Fruit fly (Drosophila melanogaster) ovary, adult (tissue): ENCODE data around the gene CAH9.

Source experiments
- CG17801 ChIP-seq: fragments of 200-800 bp; optimal IDR thresholded peaks from 2 replicates; lab custom pipeline; 2019; ENCODE audit warnings: missing biosample characterization, mild to moderate bottlenecking, missing genetic modification characterization, moderate library complexity; ENCODE audit not compliant: partially characterized antibody

Gene CAH9

DNA sequence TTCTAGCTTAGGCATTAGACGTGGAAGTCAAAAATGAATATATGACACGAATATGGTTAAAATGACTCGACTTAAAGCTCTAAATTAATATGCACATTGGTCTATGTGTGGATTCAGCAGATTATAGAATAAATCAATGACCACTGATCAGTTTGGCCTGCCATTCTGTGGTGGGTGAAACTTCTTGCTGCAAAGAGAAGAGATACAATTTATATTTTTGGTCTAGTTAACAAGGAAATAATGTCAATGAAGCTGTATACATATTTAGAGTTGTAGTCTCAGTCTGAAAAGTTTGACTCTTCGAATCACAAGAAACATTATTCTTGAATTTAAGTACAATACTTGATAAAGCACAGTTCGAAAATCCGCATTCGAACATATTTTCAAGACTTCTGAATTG lies 40.8 kb downstream of the CAH9 start, which contains the start of gene CG43935:
Gene CG43935, plus strand, starts transcription at position 301 of the 400 bp plus-strand sequence.
- no peak for TF ChIP-seq CG17801

DNA sequence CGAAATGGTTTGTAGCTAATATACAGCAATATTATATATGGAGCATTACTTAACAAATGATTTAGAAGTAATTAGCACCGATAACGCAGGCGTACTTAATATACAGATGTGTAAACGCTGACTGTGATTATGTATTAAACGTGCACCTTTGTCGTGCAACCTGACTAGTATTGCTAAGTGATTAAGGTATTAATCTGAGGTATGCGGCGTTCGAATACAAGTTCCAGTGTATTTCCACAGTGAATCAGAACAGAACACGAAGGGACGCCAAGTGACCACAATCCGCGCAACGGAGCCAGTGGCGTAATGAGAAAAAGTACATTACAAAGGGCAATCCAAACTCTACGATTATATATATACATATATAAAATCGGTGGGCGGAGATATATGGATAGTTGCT lies 41.9 kb downstream of the CAH9 start, which contains the start of gene Nep5:
Gene Nep5, minus strand, starts transcription at position 101 of the 400 bp plus-strand sequence.
- TF ChIP-seq CG17801 = no peak

DNA sequence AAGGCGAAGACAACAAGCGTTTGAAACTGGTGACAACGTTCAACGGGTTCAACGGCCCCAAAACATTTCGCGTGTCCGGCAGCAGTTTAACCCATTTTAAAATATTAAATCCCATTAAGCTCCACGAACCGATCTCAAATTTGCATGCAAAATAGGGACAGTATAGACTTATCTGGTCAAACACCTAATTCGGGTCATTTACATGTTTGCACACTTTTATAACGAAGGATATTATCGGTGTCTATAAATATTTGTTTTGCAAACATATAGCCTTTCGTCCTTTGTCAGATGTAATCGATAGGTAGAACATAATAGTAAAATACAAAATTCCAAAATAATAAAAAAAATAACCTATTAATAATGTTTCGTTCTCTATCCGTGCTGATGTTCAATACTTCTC lies 44.1 kb downstream of the CAH9 start, which contains the start of gene CG34292:
Gene CG34292, plus strand, starts transcription at position 301 of the 400 bp plus-strand sequence.
- no peak for TF ChIP-seq CG17801

DNA sequence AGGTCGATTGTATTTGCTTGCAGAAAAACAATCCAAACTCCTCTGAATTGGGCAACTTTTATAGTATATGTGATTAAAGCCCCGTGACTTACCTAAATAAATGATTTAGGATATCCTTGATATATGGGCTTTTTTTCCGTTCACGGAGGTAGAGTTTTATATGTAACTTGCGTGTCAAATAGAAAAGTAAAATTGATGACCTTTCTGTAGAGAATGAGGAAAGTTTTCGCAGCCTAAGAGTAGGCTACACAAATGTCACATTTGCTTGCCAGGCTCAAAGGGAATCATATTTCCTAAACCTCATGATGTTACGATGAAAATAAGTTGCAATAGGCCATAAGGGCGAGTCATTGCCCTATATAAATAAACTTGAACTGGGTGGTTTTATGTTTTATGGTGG lies 49.8 kb downstream of the CAH9 start:
- TF ChIP-seq CG17801 = no peak
